Worm (Caenorhabditis elegans) whole organism, young adult: ENCODE results near the gene col-36.

ENCODE experiments used
- ZK185.1 ChIP-seq: sonication (generic microtip); optimal IDR thresholded peaks from 2 replicates; lab custom pipeline; 2016; ENCODE audit warnings: mild to moderate bottlenecking, missing genetic modification characterization, missing compliant biosample characterization; ENCODE audit not compliant: poor library complexity, severe bottlenecking
- efl-1 ChIP-seq: fragments of 150-350 bp; optimal IDR thresholded peaks from 2 replicates; lab custom pipeline; 2014; ENCODE audit warnings: missing biosample characterization, missing genetic modification reagents, missing genetic modification characterization

DNA sequence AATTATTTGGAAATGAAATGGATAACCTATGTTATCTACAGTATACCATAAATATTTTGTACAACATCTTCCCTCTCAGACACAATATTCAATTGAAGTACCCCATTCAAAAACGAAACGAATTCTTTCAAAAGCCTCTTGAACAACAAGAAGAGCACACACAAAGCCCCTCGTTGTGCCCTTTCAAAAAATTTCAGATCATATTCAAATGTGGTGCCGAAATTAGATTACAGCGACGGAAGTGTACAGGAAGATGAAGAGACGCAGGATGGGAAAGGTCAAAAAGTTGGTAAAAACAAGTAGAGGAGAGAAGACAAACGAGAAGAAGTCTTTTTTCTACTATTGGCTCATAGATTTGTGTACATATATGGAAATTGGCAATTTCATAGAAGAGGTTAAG is 7.5 kb upstream of the col-36 start:
- TF ChIP-seq efl-1 (GFP tag; lab: Kevin White, UChicago) (no peak), ZK185.1 (no peak)
